Fruit fly (Drosophila melanogaster) whole organism, embryonic: ENCODE measurements around the gene Jarid2.

Experiments used
- Awh ChIP-seq: fragments of 200-800 bp; sonication (Bioruptor generic); IDR thresholded peaks from 2 replicates; pipeline ENCODE4, ENCODE4 v1.3.6; 2022; ENCODE audit warnings: missing biosample characterization, missing genetic modification characterization
- CG10147 ChIP-seq: fragments of 200-800 bp; sonication (Bioruptor generic); optimal IDR thresholded peaks from 2 replicates; lab custom pipeline; 2019; ENCODE audit warnings: missing biosample characterization, mild to moderate bottlenecking, missing genetic modification characterization, moderate library complexity
- CG10979 ChIP-seq: fragments of 200-800 bp; sonication (Bioruptor generic); optimal IDR thresholded peaks from 2 replicates; lab custom pipeline; 2018; ENCODE audit warnings: missing biosample characterization, mild to moderate bottlenecking, missing genetic modification characterization, moderate library complexity
- CG11247 ChIP-seq: fragments of 200-800 bp; sonication (Bioruptor generic); IDR thresholded peaks from 2 replicates; pipeline ENCODE4 v1.3.6; 2022; ENCODE audit warnings: missing biosample characterization, missing genetic modification characterization
- CG12104 ChIP-seq: fragments of 200-800 bp; sonication (Bioruptor generic); optimal IDR thresholded peaks from 3 replicates; lab custom pipeline; 2016; ENCODE audit warnings: missing biosample characterization, missing genetic modification characterization
- CG12391 ChIP-seq: fragments of 200-800 bp; sonication (Bioruptor generic); optimal IDR thresholded peaks from 3 replicates; lab custom pipeline; 2018; ENCODE audit warnings: missing biosample characterization, mild to moderate bottlenecking, missing genetic modification characterization, moderate library complexity
- CG14050 ChIP-seq: fragments of 200-800 bp; sonication (Bioruptor generic); IDR thresholded peaks from 3 replicates; pipeline ENCODE4 v1.3.6; 2022; ENCODE audit warnings: missing biosample characterization, missing genetic modification characterization
- CG14667 ChIP-seq: fragments of 200-800 bp; sonication (Bioruptor generic); IDR thresholded peaks from 2 replicates; pipeline ENCODE4 v1.3.6; 2022; ENCODE audit warnings: missing biosample characterization, missing genetic modification characterization
- CG15011 ChIP-seq: fragments of 200-800 bp; sonication (Bioruptor generic); optimal IDR thresholded peaks from 3 replicates; lab custom pipeline; 2018; ENCODE audit warnings: missing biosample characterization, mild to moderate bottlenecking, missing genetic modification characterization
- CG15601 ChIP-seq: fragments of 200-800 bp; sonication (Bioruptor generic); optimal IDR thresholded peaks from 3 replicates; lab custom pipeline; 2019; ENCODE audit warnings: missing biosample characterization, mild to moderate bottlenecking, missing genetic modification characterization, moderate library complexity
- CG16813 ChIP-seq: fragments of 200-800 bp; sonication (Bioruptor generic); IDR thresholded peaks from 3 replicates; pipeline ENCODE4 v1.3.6; 2022; ENCODE audit warnings: missing biosample characterization, missing genetic modification characterization; ENCODE audit not compliant: partially characterized antibody
- CG16815 ChIP-seq: fragments of 200-800 bp; sonication (Bioruptor generic); optimal IDR thresholded peaks from 3 replicates; lab custom pipeline; 2017; ENCODE audit warnings: missing biosample characterization, mild to moderate bottlenecking, missing genetic modification characterization
- CG17568 ChIP-seq: fragments of 200-800 bp; sonication (Bioruptor generic); optimal IDR thresholded peaks from 2 replicates; lab custom pipeline; 2018; ENCODE audit warnings: missing biosample characterization, mild to moderate bottlenecking, missing genetic modification characterization, moderate library complexity
- CG18476 ChIP-seq: fragments of 200-800 bp; sonication (Bioruptor generic); optimal IDR thresholded peaks from 2 replicates; lab custom pipeline; 2016; ENCODE audit warnings: missing biosample characterization, mild to moderate bottlenecking, missing genetic modification characterization
- CG2129 ChIP-seq: fragments of 200-800 bp; sonication (Bioruptor generic); IDR thresholded peaks from 2 replicates; pipeline ENCODE4 v1.3.6; 2022; ENCODE audit warnings: missing biosample characterization, missing genetic modification characterization; ENCODE audit not compliant: partially characterized antibody
- CG2199 ChIP-seq: fragments of 200-800 bp; sonication (Bioruptor generic); IDR thresholded peaks from 3 replicates; pipeline ENCODE4 v1.3.6; 2022; ENCODE audit warnings: missing biosample characterization, missing genetic modification characterization
- CG2712 ChIP-seq: fragments of 200-800 bp; optimal IDR thresholded peaks from 3 replicates; lab custom pipeline; 2019; ENCODE audit warnings: missing biosample characterization, mild to moderate bottlenecking, missing genetic modification characterization, moderate library complexity
- CG31224 ChIP-seq: fragments of 200-800 bp; sonication (Bioruptor generic); IDR thresholded peaks from 2 replicates; pipeline ENCODE4 v1.3.6; 2022; ENCODE audit warnings: missing biosample characterization, missing genetic modification characterization
- CG3847 ChIP-seq: fragments of 200-800 bp; sonication (Bioruptor generic); IDR thresholded peaks from 2 replicates; pipeline ENCODE4 v1.3.6; 2022; ENCODE audit warnings: missing biosample characterization, missing genetic modification characterization
- CG6813 ChIP-seq: fragments of 200-800 bp; sonication (Bioruptor generic); optimal IDR thresholded peaks from 2 replicates; lab custom pipeline; 2017; ENCODE audit warnings: missing biosample characterization, missing genetic modification characterization, mild to moderate bottlenecking, moderate library complexity, missing genetic modification reagents
- CG8089 ChIP-seq: fragments of 200-800 bp; sonication (Bioruptor generic); optimal IDR thresholded peaks from 3 replicates; lab custom pipeline; 2016; ENCODE audit warnings: missing biosample characterization, missing genetic modification characterization
- CG8388 ChIP-seq: fragments of 200-800 bp; sonication (Bioruptor generic); optimal IDR thresholded peaks from 2 replicates; lab custom pipeline; 2019; ENCODE audit warnings: missing biosample characterization, mild to moderate bottlenecking, missing genetic modification characterization, moderate library complexity
- CG9727 ChIP-seq: fragments of 200-800 bp; sonication (Bioruptor generic); optimal IDR thresholded peaks from 3 replicates; lab custom pipeline; 2017; ENCODE audit warnings: missing biosample characterization, mild to moderate bottlenecking, missing genetic modification characterization
- CHES-1-like ChIP-seq: fragments of 200-800 bp; sonication (Bioruptor generic); optimal IDR thresholded peaks from 2 replicates; lab custom pipeline; 2016; ENCODE audit warnings: missing biosample characterization, missing genetic modification characterization
- Dp ChIP-seq: fragments of 200-800 bp; sonication (Bioruptor generic); optimal IDR thresholded peaks from 2 replicates; lab custom pipeline; 2018; ENCODE audit warnings: missing biosample characterization, mild to moderate bottlenecking, missing genetic modification characterization, moderate library complexity
- Drgx ChIP-seq: fragments of 200-800 bp; sonication (Bioruptor generic); IDR thresholded peaks from 2 replicates; pipeline ENCODE4 v1.3.6; 2022; ENCODE audit warnings: missing biosample characterization, missing genetic modification characterization
- HHEX ChIP-seq: fragments of 200-800 bp; sonication (Bioruptor generic); optimal IDR thresholded peaks from 3 replicates; lab custom pipeline; 2017; ENCODE audit warnings: missing biosample characterization, mild to moderate bottlenecking, missing genetic modification characterization, missing genetic modification reagents
- Hey ChIP-seq: fragments of 200-800 bp; sonication (Bioruptor generic); optimal IDR thresholded peaks from 3 replicates; lab custom pipeline; 2018; ENCODE audit warnings: missing biosample characterization, mild to moderate bottlenecking, missing genetic modification characterization
- Hr51 ChIP-seq, 2 experiments: fragments of 200-800 bp; sonication (Bioruptor generic); optimal IDR thresholded peaks; 2 replicates in 1 of 2; 3 replicates in 1 of 2; lab custom pipeline; 2016 to 2018; ENCODE audit warnings: missing biosample characterization in 2 of 2, missing genetic modification characterization in 2 of 2, mild to moderate bottlenecking in 1 of 2, moderate library complexity in 1 of 2
- Med ChIP-seq: fragments of 200-800 bp; sonication (Bioruptor generic); peaks from one replicate; lab custom pipeline; 2016; ENCODE audit warnings: missing biosample characterization, missing genetic modification characterization, mild to moderate bottlenecking, inconsistent platforms, moderate library complexity
- NC2β ChIP-seq: fragments of 200-800 bp; sonication (Bioruptor generic); optimal IDR thresholded peaks from 2 replicates; lab custom pipeline; 2016; ENCODE audit warnings: missing biosample characterization, missing genetic modification characterization
- NK7.1 ChIP-seq: fragments of 200-800 bp; sonication (Bioruptor generic); optimal IDR thresholded peaks from 3 replicates; lab custom pipeline; 2016; ENCODE audit warnings: missing biosample characterization, missing genetic modification characterization
- Nf-YA ChIP-seq: fragments of 200-800 bp; sonication (Bioruptor generic); IDR thresholded peaks from 2 replicates; pipeline ENCODE4 v1.3.6; 2022; ENCODE audit warnings: missing biosample characterization, missing genetic modification characterization
- PHDP ChIP-seq: fragments of 200-800 bp; sonication (Bioruptor generic); optimal IDR thresholded peaks from 3 replicates; lab custom pipeline; 2018; ENCODE audit warnings: missing biosample characterization, mild to moderate bottlenecking, missing genetic modification characterization, moderate library complexity
- Six4 ChIP-seq: fragments of 200-800 bp; sonication (Bioruptor generic); optimal IDR thresholded peaks from 2 replicates; lab custom pipeline; 2016; ENCODE audit warnings: missing biosample characterization, missing genetic modification characterization
- Stat92E ChIP-seq, 3 experiments: fragments of >200 bp in 2 of 3; fragments of 200-800 bp in 1 of 3; sonication (Bioruptor generic) in 1 of 3; optimal IDR thresholded peaks; 2 replicates each; lab custom pipeline; 2017 to 2019; ENCODE audit warnings: missing biosample characterization in 3 of 3, missing genetic modification characterization in 3 of 3, mild to moderate bottlenecking in 1 of 3, moderate library complexity in 1 of 3
- Vsx1 ChIP-seq: fragments of 200-800 bp; sonication (Bioruptor generic); optimal IDR thresholded peaks from 2 replicates; lab custom pipeline; 2017; ENCODE audit warnings: missing biosample characterization, mild to moderate bottlenecking, missing genetic modification characterization, missing genetic modification reagents
- bab2 ChIP-seq: fragments of 200-800 bp; sonication (Bioruptor generic); optimal IDR thresholded peaks from 2 replicates; lab custom pipeline; 2016; ENCODE audit warnings: missing biosample characterization, missing genetic modification characterization
- bowl ChIP-seq: fragments of 200-800 bp; sonication (Bioruptor generic); IDR thresholded peaks from 2 replicates; pipeline ENCODE4 v1.3.6; 2022; ENCODE audit warnings: missing biosample characterization, missing genetic modification characterization
- ewg ChIP-seq: fragments of 200-800 bp; sonication (Bioruptor generic); optimal IDR thresholded peaks from 3 replicates; lab custom pipeline; 2017; ENCODE audit warnings: mild to moderate bottlenecking, missing biosample characterization, missing genetic modification reagents, missing genetic modification characterization
- ham ChIP-seq: fragments of 200-800 bp; sonication (Bioruptor generic); IDR thresholded peaks from 2 replicates; pipeline ENCODE4 v1.3.6; 2022; ENCODE audit warnings: missing biosample characterization, missing genetic modification characterization
- nmo ChIP-seq: fragments of 200-800 bp; sonication (Bioruptor generic); optimal IDR thresholded peaks from 2 replicates; lab custom pipeline; 2018; ENCODE audit warnings: missing biosample characterization, mild to moderate bottlenecking, missing genetic modification characterization, moderate library complexity
- pho ChIP-seq: fragments of 200-800 bp; sonication (Bioruptor generic); optimal IDR thresholded peaks from 2 replicates; lab custom pipeline; 2016; ENCODE audit warnings: missing biosample characterization, missing genetic modification characterization
- pnt ChIP-seq: fragments of 200-800 bp; sonication (Bioruptor generic); optimal IDR thresholded peaks from 3 replicates; lab custom pipeline; 2016; ENCODE audit warnings: missing biosample characterization, missing genetic modification characterization
- sd ChIP-seq: fragments of 200-800 bp; sonication (Bioruptor generic); optimal IDR thresholded peaks from 3 replicates; lab custom pipeline; 2018; ENCODE audit warnings: missing biosample characterization, mild to moderate bottlenecking, missing genetic modification characterization, moderate library complexity
- slp2 ChIP-seq: fragments of 200-800 bp; sonication (Bioruptor generic); optimal IDR thresholded peaks from 2 replicates; lab custom pipeline; 2016; ENCODE audit warnings: missing biosample characterization, missing genetic modification characterization
- so ChIP-seq: fragments of 200-800 bp; sonication (Bioruptor generic); IDR thresholded peaks from 3 replicates; pipeline ENCODE4 v1.3.6; 2022; ENCODE audit warnings: missing biosample characterization, missing genetic modification characterization
- tio ChIP-seq: fragments of 200-800 bp; sonication (Bioruptor generic); optimal IDR thresholded peaks from 2 replicates; lab custom pipeline; 2017; ENCODE audit warnings: missing biosample characterization, missing genetic modification characterization, inconsistent platforms
- ttk ChIP-seq: fragments of 200-800 bp; sonication (Bioruptor generic); IDR thresholded peaks from 2 replicates; pipeline ENCODE4 v2.1.2; 2022; ENCODE audit warnings: missing biosample characterization, missing genetic modification characterization
- vnd ChIP-seq: fragments of 200-800 bp; sonication (Bioruptor generic); IDR thresholded peaks from 3 replicates; pipeline ENCODE4 v1.3.6; 2022; ENCODE audit warnings: missing biosample characterization, missing genetic modification characterization; ENCODE audit not compliant: partially characterized antibody
- wek ChIP-seq: fragments of 200-800 bp; sonication (Bioruptor generic); optimal IDR thresholded peaks from 3 replicates; lab custom pipeline; 2018; ENCODE audit warnings: missing biosample characterization, mild to moderate bottlenecking, missing genetic modification characterization, moderate library complexity

Jarid2 gene

dm6 chr3L:9466595-9466994 lies 10.2 kb upstream of the Jarid2 start (continued):
- TF ChIP-seq CG2712 (tag; lab: Kevin White, UChicago), result peak; percentile 37
- TF ChIP-seq CG12104 (GFP tag; lab: Kevin White, UChicago), result no peak
- no peak for TF ChIP-seq bab2 (GFP tag; lab: Kevin White, UChicago)
- no peak for TF ChIP-seq HHEX (GFP tag; lab: Kevin White, UChicago)
- TF ChIP-seq CG2199, result no peak
- no peak for TF ChIP-seq CG8089 (GFP tag; lab: Kevin White, UChicago)
- peak; percentile 55 for TF ChIP-seq Med
- no peak for TF ChIP-seq CG31224 (GFP tag; lab: Robert Waterston, UW)
- no peak for TF ChIP-seq CG2129
- TF ChIP-seq pnt, result no peak
- no peak for TF ChIP-seq CG16815 (GFP tag; lab: Kevin White, UChicago)
- TF ChIP-seq CG6813, result no peak
- TF ChIP-seq Nf-YA (GFP tag; lab: Robert Waterston, UW), result no peak
- no peak for TF ChIP-seq CG10979
- TF ChIP-seq CG10147 (GFP tag; lab: Kevin White, UChicago), result peak; percentile 34
- no peak for TF ChIP-seq Stat92E (GFP tag; optimal IDR thresholded peaks at IDR 0.05; lab: Kevin White, UChicago)
- TF ChIP-seq wek, result no peak
- TF ChIP-seq CG12391 (tag; lab: Kevin White, UChicago), result peak; percentile 56
- peak; percentile 10 for TF ChIP-seq CG15601 (tag; lab: Kevin White, UChicago)
- no peak for TF ChIP-seq CG11247 (GFP tag; lab: Robert Waterston, UW)
- TF ChIP-seq Awh (GFP tag; lab: Robert Waterston, UW), result no peak
- TF ChIP-seq sd (tag; lab: Kevin White, UChicago), result no peak
- TF ChIP-seq Hey (tag; lab: Kevin White, UChicago), result no peak
- TF ChIP-seq CG3847 (GFP tag; lab: Robert Waterston, UW), result no peak
- TF ChIP-seq CG17568, result no peak
- TF ChIP-seq CG18476 (GFP tag; lab: Kevin White, UChicago), result no peak
- peak; percentile 35 for TF ChIP-seq nmo (GFP tag; lab: Kevin White, UChicago)
- TF ChIP-seq bowl, result no peak
- peak; percentile 7 for TF ChIP-seq tio (GFP tag; lab: Kevin White, UChicago)
- TF ChIP-seq CG16813 (GFP tag; lab: Robert Waterston, UW), result no peak
- TF ChIP-seq CHES-1-like (GFP tag; lab: Kevin White, UChicago), result no peak
- no peak for TF ChIP-seq ttk (GFP tag; lab: Robert Waterston, UW)
- no peak for TF ChIP-seq NK7.1 (GFP tag; lab: Kevin White, UChicago)
- no peak for TF ChIP-seq Dp (GFP tag; lab: Kevin White, UChicago)
- no peak for TF ChIP-seq ewg (GFP tag; lab: Kevin White, UChicago)
- no peak for TF ChIP-seq Drgx (GFP tag; lab: Robert Waterston, UW)
- TF ChIP-seq vnd, result no peak
- peak; percentile 25 for TF ChIP-seq pho (GFP tag; lab: Kevin White, UChicago)
- peak; percentile 17 for TF ChIP-seq PHDP
- TF ChIP-seq Vsx1 (GFP tag; lab: Kevin White, UChicago), result no peak
- no peak for TF ChIP-seq CG14050 (GFP tag; lab: Robert Waterston, UW)
- no peak for TF ChIP-seq slp2 (GFP tag; lab: Kevin White, UChicago)
- TF ChIP-seq so (GFP tag; lab: Robert Waterston, UW), result no peak
- no peak for TF ChIP-seq NC2β
- TF ChIP-seq CG9727 (GFP tag; lab: Kevin White, UChicago), result peak; percentile 40
- no peak for TF ChIP-seq ham
- TF ChIP-seq CG8388 (GFP tag; lab: Kevin White, UChicago), result no peak
- TF ChIP-seq CG14667 (GFP tag; lab: Robert Waterston, UW), result no peak
- TF ChIP-seq Six4 (GFP tag; lab: Kevin White, UChicago), result no peak
- TF ChIP-seq CG15011 (GFP tag; lab: Kevin White, UChicago), result no peak
- TF ChIP-seq Hr51 (GFP tag; optimal IDR thresholded peaks at IDR 0.05; lab: Kevin White, UChicago), result peak in 1 of 2 experiments; percentile 43
